Fruit fly (Drosophila melanogaster): ENCODE measurements around the gene obst-J.

Gene obst-J

dm6 chr3L:20131643-20132042, at the start of gene obst-J:
obst-J (minus strand) TSS chr3L:20131743.
- TF ChIP-seq Sox14 (GFP tag; optimal IDR thresholded peaks at IDR 0.05) (no peak), eg (GFP tag; IDR thresholded peaks at IDR 0.05) (no peak), Gug (GFP tag; IDR thresholded peaks at IDR 0.05) (no peak), acj6 (GFP tag; optimal IDR thresholded peaks at IDR 0.05) (no peak), dac (GFP tag; optimal IDR thresholded peaks at IDR 0.05) (no peak), Eip75B (GFP tag; optimal IDR thresholded peaks at IDR 0.05) (no peak), pdm3 (GFP tag; optimal IDR thresholded peaks at IDR 0.05) (no peak), CG9139 (GFP tag; optimal IDR thresholded peaks at IDR 0.05) (no peak), fd85E (GFP tag; optimal IDR thresholded peaks at IDR 0.05) (no peak), CG11294 (GFP tag; IDR thresholded peaks at IDR 0.05) (no peak), CG11762 (GFP tag; optimal IDR thresholded peaks at IDR 0.05; ENCODE audit: insufficient read depth) (no peak)

dm6 chr3L:20178101-20178500, 46.6 kb upstream of the obst-J start:
- TF ChIP-seq Lpt (GFP tag; optimal IDR thresholded peaks at IDR 0.05) (no peak), OdsH (GFP tag; optimal IDR thresholded peaks at IDR 0.05) (no peak), Sox14 (GFP tag; optimal IDR thresholded peaks at IDR 0.05) (no peak), net (GFP tag; optimal IDR thresholded peaks at IDR 0.05) (no peak), dac (GFP tag; optimal IDR thresholded peaks at IDR 0.05) (no peak), fkh (GFP tag; optimal IDR thresholded peaks at IDR 0.05) (no peak), Hr4 (GFP tag; optimal IDR thresholded peaks at IDR 0.05) (no peak)

- no peak for TF ChIP-seq CG3032 (tag; optimal IDR thresholded peaks at IDR 0.05)
- TF ChIP-seq cyc (GFP tag; optimal IDR thresholded peaks at IDR 0.05), result no peak
- TF ChIP-seq CG15336 (GFP tag; IDR thresholded peaks at IDR 0.05), result no peak
- TF ChIP-seq svp (GFP tag), result no peak
- no peak for TF ChIP-seq acj6 (GFP tag; optimal IDR thresholded peaks at IDR 0.05)
Observed at dm6 chr3L:20177697-20178096, 46.2 kb upstream of the obst-J start.

dm6 chr3L:20168152-20168551, 36.6 kb upstream of the obst-J start:
- TF ChIP-seq CG6792 (GFP tag; optimal IDR thresholded peaks at IDR 0.05) (peak; percentile 11), pdm3 (GFP tag; optimal IDR thresholded peaks at IDR 0.05) (peak; percentile 10), eg (GFP tag; IDR thresholded peaks at IDR 0.05) (no peak), Lpt (GFP tag; optimal IDR thresholded peaks at IDR 0.05) (no peak), CG3919 (GFP tag; optimal IDR thresholded peaks at IDR 0.05) (peak; percentile 32), net (GFP tag; optimal IDR thresholded peaks at IDR 0.05) (peak; percentile 5), CG3032 (tag; optimal IDR thresholded peaks at IDR 0.05) (peak; percentile 39), CG11902 (GFP tag; optimal IDR thresholded peaks at IDR 0.05) (no peak), topi (GFP tag; optimal IDR thresholded peaks at IDR 0.05) (peak; percentile 46), cyc (GFP tag; optimal IDR thresholded peaks at IDR 0.05) (peak; percentile 45), Eip93F (GFP tag; optimal IDR thresholded peaks at IDR 0.05) (no peak), CG10669 (GFP tag; optimal IDR thresholded peaks at IDR 0.05) (peak; percentile 37), Hr38 (GFP tag; optimal IDR thresholded peaks at IDR 0.05) (no peak), Smox (GFP tag; optimal IDR thresholded peaks at IDR 0.05) (peak; percentile 55), lz (GFP tag; optimal IDR thresholded peaks at IDR 0.05) (peak; percentile 43), Hr39 (GFP tag; optimal IDR thresholded peaks at IDR 0.05) (peak; percentile 61), CG32006 (GFP tag; optimal IDR thresholded peaks at IDR 0.05) (no peak), CG31627 (GFP tag; optimal IDR thresholded peaks at IDR 0.05) (peak; percentile 53), Sox14 (GFP tag; optimal IDR thresholded peaks at IDR 0.05) (peak; percentile 34), acj6 (GFP tag; optimal IDR thresholded peaks at IDR 0.05) (peak; percentile 25), Eip78C (GFP tag) (peak; percentile 88), Gug (GFP tag; IDR thresholded peaks at IDR 0.05) (no peak), achi (GFP tag; optimal IDR thresholded peaks at IDR 0.05) (no peak), CG6808 (GFP tag; optimal IDR thresholded peaks at IDR 0.05) (peak; percentile 31), CG11294 (GFP tag; IDR thresholded peaks at IDR 0.05) (no peak), CG10631 (GFP tag; optimal IDR thresholded peaks at IDR 0.05) (peak; percentile 39), vri (GFP tag; optimal IDR thresholded peaks at IDR 0.05) (peak; percentile 10), Ets21C (GFP tag; optimal IDR thresholded peaks at IDR 0.05) (peak; percentile 22), Met (GFP tag; optimal IDR thresholded peaks at IDR 0.05) (peak; percentile 63), esn (GFP tag; optimal IDR thresholded peaks at IDR 0.05) (no peak), CG15336 (GFP tag; IDR thresholded peaks at IDR 0.05) (no peak), Sox102F (GFP tag; optimal IDR thresholded peaks at IDR 0.05) (peak; percentile 42), OdsH (GFP tag; optimal IDR thresholded peaks at IDR 0.05) (peak; percentile 27), Eip75B (GFP tag; optimal IDR thresholded peaks at IDR 0.05) (peak; percentile 35), svp (GFP tag) (peak; percentile 86), Ets96B (tag; optimal IDR thresholded peaks at IDR 0.05) (peak; percentile 35), Blimp-1 (GFP tag; optimal IDR thresholded peaks at IDR 0.05) (no peak), ss (GFP tag; optimal IDR thresholded peaks at IDR 0.05) (no peak), CG8632 (GFP tag; optimal IDR thresholded peaks at IDR 0.05) (no peak)
